Fruit fly (Drosophila melanogaster): ENCODE data around the gene CG14354.

The CG14354 gene

DNA sequence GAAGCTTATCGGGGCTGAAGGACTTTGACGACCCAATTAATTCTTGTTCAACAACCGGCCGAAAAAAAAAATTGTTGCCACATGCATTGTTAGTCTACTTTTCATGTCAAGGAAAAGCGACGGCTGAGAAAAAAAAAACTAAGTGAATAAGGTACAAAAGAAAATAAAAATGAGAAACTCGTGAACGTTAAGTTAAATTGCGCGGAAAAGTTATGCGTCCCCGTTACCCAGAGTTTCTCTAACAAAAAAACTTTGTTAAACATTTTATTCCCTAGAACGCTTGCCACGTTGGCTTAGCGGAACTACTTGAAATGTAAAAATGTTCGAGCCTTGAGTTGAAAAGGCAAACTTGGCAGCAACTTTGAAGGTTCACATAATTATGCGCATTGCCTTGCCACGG lies at the start of gene CG14354:
Gene CG14354 (plus strand): TSS at position 301 of the 400 bp plus-strand sequence.
- TF ChIP-seq CG8478 (optimal IDR thresholded peaks at IDR 0.05): no peak
- TF ChIP-seq CTCF (optimal IDR thresholded peaks at IDR 0.05): no peak

DNA sequence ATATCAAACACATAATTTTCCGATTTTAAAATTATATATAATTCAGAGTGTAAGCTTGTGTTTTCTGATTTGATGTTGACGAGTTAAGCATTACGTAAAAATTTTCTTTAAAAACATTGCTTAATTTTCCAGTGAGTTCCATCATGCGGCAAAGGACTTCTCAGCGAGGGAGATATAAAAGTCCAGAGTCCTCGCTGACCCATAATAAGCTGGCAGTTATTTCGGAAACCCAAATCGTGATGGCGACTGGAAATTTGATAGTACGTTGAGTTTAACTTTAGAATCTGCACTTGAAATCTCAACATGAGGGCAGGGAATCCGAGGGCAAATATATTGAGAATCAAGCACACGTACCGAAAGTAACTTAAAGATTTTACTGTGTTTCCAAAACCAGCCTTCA lies 40.0 kb upstream of the CG14354 start, which contains the start of the genes CG17197 and CG17198:
Gene CG17197 (minus strand): TSS at position 101 of the 400 bp plus-strand sequence.
Gene CG17198 (minus strand): TSS at position 101 of the 400 bp plus-strand sequence.
- TF ChIP-seq CG8478 (optimal IDR thresholded peaks at IDR 0.05) (no peak), CTCF (optimal IDR thresholded peaks at IDR 0.05) (no peak)

- no peak for TF ChIP-seq CG8478 (optimal IDR thresholded peaks at IDR 0.05)
- TF ChIP-seq CTCF (optimal IDR thresholded peaks at IDR 0.05): no peak
These were observed 39.1 kb upstream of the CG14354 start, which contains the start of gene CG17196 for dm6 chr3R:25776137-25776536. TSS of gene CG17196 (minus strand) at chr3R:25776237.

DNA sequence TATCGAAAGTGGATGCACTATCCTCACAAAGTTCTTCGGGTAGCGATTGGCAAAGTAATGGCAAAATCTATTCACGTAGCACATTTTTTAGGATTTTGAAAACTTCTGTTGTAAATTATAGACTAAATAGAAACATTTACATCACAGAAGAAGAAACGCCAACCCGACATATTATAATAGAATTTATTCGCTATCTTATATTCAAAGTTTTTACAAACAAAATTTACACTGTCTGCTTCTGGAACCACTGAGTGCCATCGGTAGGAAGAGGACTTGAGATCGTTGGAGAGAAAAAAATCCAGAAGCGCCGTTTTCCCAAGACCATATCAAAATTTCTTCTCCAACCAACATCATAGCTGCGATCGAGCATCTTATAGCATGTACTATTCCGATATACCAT lies 38.2 kb upstream of the CG14354 start, which contains the start of gene CG17195:
Gene CG17195 (minus strand): TSS at position 101 of the 400 bp plus-strand sequence.
- TF ChIP-seq CTCF (optimal IDR thresholded peaks at IDR 0.05) (no peak), CG8478 (optimal IDR thresholded peaks at IDR 0.05) (no peak)

DNA sequence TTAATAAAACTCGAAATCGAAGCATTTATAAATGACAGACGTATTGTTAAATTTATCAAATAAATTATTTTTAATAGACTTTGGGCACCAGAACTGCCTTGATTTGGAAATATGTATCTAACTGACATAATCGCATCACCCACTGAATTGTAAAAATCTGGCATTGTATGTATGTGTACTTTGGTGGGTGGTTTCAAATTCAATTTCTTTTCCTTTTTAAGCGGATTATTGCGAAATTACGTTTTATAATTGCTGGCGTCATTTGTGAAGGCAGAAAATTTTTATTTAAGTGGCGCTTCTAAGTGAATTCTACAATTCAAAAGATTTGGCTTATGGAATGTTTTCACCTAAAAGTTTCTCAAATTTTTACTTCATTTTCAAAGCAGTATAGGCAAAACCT lies 37.1 kb upstream of the CG14354 start, which contains the start of gene CG4956:
Gene CG4956 (minus strand): TSS at position 101 of the 400 bp plus-strand sequence.
- no peak for TF ChIP-seq CG8478 (optimal IDR thresholded peaks at IDR 0.05)
- TF ChIP-seq CTCF (optimal IDR thresholded peaks at IDR 0.05): no peak

DNA sequence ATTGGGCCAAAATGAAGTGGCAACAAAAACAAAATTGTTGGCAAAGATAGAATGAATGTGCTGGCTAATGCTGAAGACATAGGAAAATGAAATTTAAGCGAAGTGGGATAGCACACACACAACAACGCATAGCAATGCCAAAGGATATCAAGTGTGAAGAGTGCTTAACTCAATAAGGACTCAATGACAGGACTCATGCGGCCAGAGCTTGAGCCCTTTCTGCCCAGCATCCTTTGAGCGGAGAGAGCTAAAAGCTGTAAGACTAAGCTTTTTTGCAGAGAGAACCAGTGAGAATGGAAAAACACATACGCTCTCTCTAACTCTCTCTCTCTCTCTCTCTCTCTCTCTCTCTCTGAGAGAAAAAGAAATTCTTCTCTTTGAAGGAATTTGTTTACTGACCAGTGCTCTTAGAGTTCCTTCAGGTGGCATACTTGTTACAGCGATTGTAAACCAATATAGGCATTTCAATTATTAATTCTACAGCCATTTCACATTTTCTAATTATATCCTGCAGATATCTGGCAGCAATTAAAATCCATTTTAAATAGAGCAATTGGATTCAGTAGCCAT lies 32.3 kb upstream of the CG14354 start:
- TF ChIP-seq CTCF (optimal IDR thresholded peaks at IDR 0.05) (no peak), CG8478 (optimal IDR thresholded peaks at IDR 0.05) (no peak)

- no peak for TF ChIP-seq CG8478 (optimal IDR thresholded peaks at IDR 0.05)
- TF ChIP-seq CTCF (optimal IDR thresholded peaks at IDR 0.05): no peak
These were observed 28.1 kb upstream of the CG14354 start, which contains the start of gene CG4960 for dm6 chr3R:25787198-25787597. TSS of gene CG4960 (minus strand) at chr3R:25787298.

DNA sequence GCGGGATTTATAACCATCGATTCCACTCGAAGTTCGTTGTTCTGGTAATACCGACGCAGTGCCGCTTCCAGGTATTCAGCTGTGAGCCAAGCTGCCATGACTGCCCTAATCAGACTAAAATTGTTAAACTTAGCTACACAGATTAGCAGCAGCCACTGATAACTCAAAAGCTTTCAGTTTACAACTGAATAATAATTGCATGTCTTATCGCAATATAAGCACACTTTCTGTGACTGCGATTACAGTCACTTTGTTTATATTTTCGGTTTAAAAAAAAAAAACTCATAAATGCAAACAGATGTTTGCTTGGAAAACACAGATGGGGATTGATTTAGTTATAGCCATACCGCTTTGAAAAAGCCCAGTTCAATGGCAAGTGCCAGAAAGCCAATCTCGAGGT lies 25.9 kb upstream of the CG14354 start, which contains the start of gene CG31380:
Gene CG31380 (minus strand): TSS at position 101 of the 400 bp plus-strand sequence.
- no peak for TF ChIP-seq CTCF (optimal IDR thresholded peaks at IDR 0.05)

DNA sequence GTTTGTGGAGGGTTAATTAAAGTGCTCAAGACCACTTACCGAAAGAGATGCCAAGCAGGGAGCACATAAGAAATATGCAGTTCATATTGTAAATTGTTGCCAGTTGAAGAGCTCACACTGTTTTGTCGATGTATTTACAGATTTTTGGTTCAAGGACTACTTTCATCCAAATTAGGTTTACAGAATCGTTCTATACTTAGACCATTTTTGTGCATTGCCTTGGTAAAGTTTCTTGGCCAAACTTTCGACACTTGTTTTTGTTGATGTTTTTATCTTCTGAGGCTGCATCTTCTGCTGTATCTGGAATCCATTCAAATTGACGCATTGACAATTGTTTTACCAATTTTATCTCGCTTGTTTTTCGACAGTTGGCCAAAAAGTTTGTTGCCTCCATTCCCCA lies 24.9 kb upstream of the CG14354 start, which contains the start of gene CG31093:
Gene CG31093 (minus strand): TSS at position 101 of the 400 bp plus-strand sequence.
- no peak for TF ChIP-seq CTCF (optimal IDR thresholded peaks at IDR 0.05)
- no peak for TF ChIP-seq CG8478 (optimal IDR thresholded peaks at IDR 0.05)

DNA sequence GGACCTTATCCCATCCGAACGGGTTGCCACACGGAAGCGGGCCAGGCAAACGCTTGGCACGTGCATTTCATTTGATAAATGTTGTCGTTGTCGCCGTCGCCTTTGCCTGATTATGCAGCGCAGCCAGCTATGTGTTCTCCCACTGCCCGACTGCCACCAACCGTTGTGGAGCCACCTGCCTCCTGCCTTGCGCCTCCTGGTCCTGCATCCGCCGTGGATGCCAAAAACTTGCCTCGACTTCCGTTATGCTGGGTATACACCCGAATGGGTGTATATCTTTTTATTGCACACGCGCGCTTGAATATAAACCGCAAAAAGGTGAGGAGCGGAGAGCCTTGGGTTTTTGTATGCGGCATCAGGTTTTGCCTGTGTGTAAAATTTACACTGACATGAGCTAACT lies 23.5 kb upstream of the CG14354 start:
- TF ChIP-seq CG8478 (optimal IDR thresholded peaks at IDR 0.05): no peak
- no peak for TF ChIP-seq CTCF (optimal IDR thresholded peaks at IDR 0.05)

dm6 chr3R:25806145-25806544 lies 9.1 kb upstream of the CG14354 start, which contains the start of gene BG642167:
TSS of gene BG642167 (plus strand) at chr3R:25806445.
- TF ChIP-seq CG8478 (optimal IDR thresholded peaks at IDR 0.05) (no peak), CTCF (optimal IDR thresholded peaks at IDR 0.05) (no peak)

dm6 chr3R:25810796-25811195 lies 4.5 kb upstream of the CG14354 start, which contains the start of gene CG5024:
TSS of gene CG5024 (plus strand) at chr3R:25811096.
- TF ChIP-seq CG8478 (optimal IDR thresholded peaks at IDR 0.05) (no peak), CTCF (optimal IDR thresholded peaks at IDR 0.05) (no peak)

DNA sequence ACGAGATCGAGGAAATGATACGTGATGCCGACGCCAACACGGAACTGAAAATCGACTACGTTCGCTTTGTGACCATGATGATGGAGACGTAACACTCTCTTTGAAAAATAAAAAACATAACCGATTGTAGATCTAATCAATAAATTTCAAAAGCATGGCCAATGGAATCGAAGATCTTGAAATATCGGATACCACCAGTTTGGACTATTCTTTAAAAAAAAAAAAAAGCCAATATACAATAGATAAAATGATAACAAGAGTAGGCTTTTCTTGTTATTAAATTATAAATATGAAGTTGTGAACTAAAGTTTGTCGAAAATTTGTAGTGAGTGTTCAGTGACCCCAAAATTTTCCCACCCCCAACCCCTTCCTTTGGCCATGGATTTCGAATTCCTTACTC lies 3.7 kb upstream of the CG14354 start, which contains the start of the genes Acam and CG17770:
Gene Acam (plus strand): TSS at position 301 of the 400 bp plus-strand sequence.
Gene CG17770 (plus strand): TSS at position 301 of the 400 bp plus-strand sequence.
- TF ChIP-seq CG8478 (optimal IDR thresholded peaks at IDR 0.05) (no peak), CTCF (optimal IDR thresholded peaks at IDR 0.05) (no peak)

dm6 chr3R:25829598-25829997 lies 14.3 kb downstream of the CG14354 start, which contains the start of gene Mst57Dc:
TSS of gene Mst57Dc (minus strand) at chr3R:25829698.
- TF ChIP-seq CTCF (optimal IDR thresholded peaks at IDR 0.05): no peak
- no peak for TF ChIP-seq CG8478 (optimal IDR thresholded peaks at IDR 0.05)

- TF ChIP-seq CTCF (optimal IDR thresholded peaks at IDR 0.05) (no peak), CG8478 (optimal IDR thresholded peaks at IDR 0.05) (no peak)
These were observed 14.8 kb downstream of the CG14354 start, which contains the start of gene Sfp96F for dm6 chr3R:25830128-25830527. TSS of gene Sfp96F (minus strand) at chr3R:25830228.

- TF ChIP-seq CG8478 (optimal IDR thresholded peaks at IDR 0.05) (no peak), CTCF (optimal IDR thresholded peaks at IDR 0.05) (no peak)
These were observed 15.5 kb downstream of the CG14354 start, which contains the start of gene Mst57Db for dm6 chr3R:25830814-25831213. TSS of gene Mst57Db (minus strand) at chr3R:25830914.

Data from S2 (cell line).